Worm (Caenorhabditis elegans): Measurements from ENCODE around the gene ndua-5.

ndua-5 gene

ce11 chrIV:9506251-9506650 is 18.4 kb downstream of the ndua-5 start, which contains the start of gene ttr-9:
Gene ttr-9 (minus strand): TSS chrIV:9506351.
- TF ChIP-seq rcor-1 (GFP tag; IDR thresholded peaks at IDR 0.05) (no peak), snpc-3.4 (tag; optimal IDR thresholded peaks at IDR 0.05) (no peak), snpc-1.3 (tag; optimal IDR thresholded peaks at IDR 0.05; ENCODE audit: insufficient read depth) (no peak), pbrm-1 (GFP tag; IDR thresholded peaks at IDR 0.05) (no peak)

DNA sequence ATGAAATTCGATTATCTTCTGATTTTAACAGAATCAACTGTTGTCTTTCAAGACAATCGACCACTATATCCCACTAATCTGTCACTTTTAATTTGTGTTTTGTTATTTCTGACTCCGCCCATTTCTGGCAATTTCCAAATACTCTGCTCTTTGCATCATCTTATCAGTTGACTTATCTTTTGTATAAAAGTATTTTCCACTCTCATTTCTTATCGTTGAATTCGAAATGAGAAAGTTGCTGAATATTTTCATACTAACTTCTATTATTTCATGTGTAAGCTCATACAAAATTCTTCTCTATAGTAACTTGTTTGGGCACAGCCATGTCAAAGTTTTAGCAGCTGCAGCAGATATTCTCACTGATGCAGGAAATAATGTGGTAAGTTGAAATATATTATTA is 24.6 kb downstream of the ndua-5 start, which contains the start of gene ugt-21:
Gene ugt-21, plus strand, starts transcription at position 212 of the 400 bp plus-strand sequence.
- no peak for TF ChIP-seq F10E7.11 (tag; optimal IDR thresholded peaks at IDR 0.05)
- no peak for TF ChIP-seq dpff-1 (tag; optimal IDR thresholded peaks at IDR 0.05)
- TF ChIP-seq bed-2 (GFP tag; IDR thresholded peaks at IDR 0.05): no peak
- TF ChIP-seq hmg-20 (GFP tag; IDR thresholded peaks at IDR 0.05): no peak
- TF ChIP-seq nfya-1 (tag; optimal IDR thresholded peaks at IDR 0.05; ENCODE audit: borderline replicate concordance, insufficient read depth): no peak
- no peak for TF ChIP-seq F55B11.4 (tag; optimal IDR thresholded peaks at IDR 0.05; ENCODE audit: borderline replicate concordance, insufficient read depth)
- no peak for TF ChIP-seq rpc-1 (optimal IDR thresholded peaks at IDR 0.05)
- TF ChIP-seq rpc-1 (tag; optimal IDR thresholded peaks at IDR 0.05): no peak
- no peak for TF ChIP-seq snpc-1.1 (tag; optimal IDR thresholded peaks at IDR 0.05; ENCODE audit: insufficient read depth)
- no peak for TF ChIP-seq pbrm-1 (GFP tag; IDR thresholded peaks at IDR 0.05)
- no peak for TF ChIP-seq lir-1 (GFP tag; conservative IDR thresholded peaks at IDR 0.05)
- no peak for TF ChIP-seq B0035.1 (tag; optimal IDR thresholded peaks at IDR 0.05)
- no peak for TF ChIP-seq nhr-120 (GFP tag; IDR thresholded peaks at IDR 0.05)
- no peak for TF ChIP-seq rcor-1 (GFP tag; IDR thresholded peaks at IDR 0.05)
- no peak for TF ChIP-seq ceh-91 (GFP tag; IDR thresholded peaks at IDR 0.05)
- no peak for TF ChIP-seq Y56A3A.18 (GFP tag; IDR thresholded peaks at IDR 0.05)
- TF ChIP-seq madf-3 (GFP tag; IDR thresholded peaks at IDR 0.05): no peak
- TF ChIP-seq hlh-12 (tag; optimal IDR thresholded peaks at IDR 0.05): no peak
- no peak for TF ChIP-seq attf-3 (GFP tag; conservative IDR thresholded peaks at IDR 0.05)
- TF ChIP-seq F57A8.1 (GFP tag; optimal IDR thresholded peaks at IDR 0.05): no peak
- no peak for TF ChIP-seq Y67H2A.10 (GFP tag; conservative IDR thresholded peaks at IDR 0.05)

ce11 chrIV:9499636-9500035 is 25.1 kb downstream of the ndua-5 start:
- TF ChIP-seq lin-40 (tag; optimal IDR thresholded peaks at IDR 0.05) (no peak), lsy-27 (tag; optimal IDR thresholded peaks at IDR 0.05; ENCODE audit: borderline replicate concordance, insufficient read depth) (no peak), D2030.7 (GFP tag; IDR thresholded peaks at IDR 0.05) (no peak), F57A8.1 (GFP tag; optimal IDR thresholded peaks at IDR 0.05) (no peak), ztf-28 (GFP tag; IDR thresholded peaks at IDR 0.05) (no peak), K11D2.4 (GFP tag; IDR thresholded peaks at IDR 0.05) (no peak), attf-6 (GFP tag; IDR thresholded peaks at IDR 0.05) (no peak), zim-3 (tag; optimal IDR thresholded peaks at IDR 0.05) (no peak)

- TF ChIP-seq akir-1 (GFP tag; optimal IDR thresholded peaks at IDR 0.05): no peak
- TF ChIP-seq ztf-6 (GFP tag; IDR thresholded peaks at IDR 0.05): no peak
- TF ChIP-seq mcd-1 (GFP tag; IDR thresholded peaks at IDR 0.05): no peak
Observed at ce11 chrIV:9498088-9498487, 26.6 kb downstream of the ndua-5 start, which contains the start of gene sru-4. Gene sru-4 (plus strand): TSS chrIV:9498388.

All from whole organism, young adult.